Worm (Caenorhabditis elegans): ENCODE data around the gene F09C12.8.
"Not testable (repeated sequence)": the region's sequence is repeated elsewhere in the genome, so short reads cannot be mapped to it uniquely, and the experiment has no call there.

Gene F09C12.8

ce11 chrII:5101701-5102100, 10.5 kb upstream of the F09C12.8 start, which contains the start of the genes idpb-3 and idpb-1:
Gene idpb-3 (minus strand): TSS chrII:5101801.
Gene idpb-1 (plus strand): TSS chrII:5101984.
- TF ChIP-seq aly-1 (tag; optimal IDR thresholded peaks at IDR 0.05), result no peak
- no peak for TF ChIP-seq hmbx-1 (tag; optimal IDR thresholded peaks at IDR 0.05)
- no peak for TF ChIP-seq ceh-36 (tag; optimal IDR thresholded peaks at IDR 0.05)
- no peak for TF ChIP-seq tbx-11 (GFP tag; IDR thresholded peaks at IDR 0.05)
- no peak for TF ChIP-seq ceh-13 (GFP tag; optimal IDR thresholded peaks at IDR 0.05)
- TF ChIP-seq scrt-1 (GFP tag; IDR thresholded peaks at IDR 0.05), result no peak
- no peak for TF ChIP-seq hmg-4 (GFP tag; optimal IDR thresholded peaks at IDR 0.05)
- TF ChIP-seq ets-7 (tag; optimal IDR thresholded peaks at IDR 0.05), result no peak
- no peak for TF ChIP-seq flt-1 (GFP tag; IDR thresholded peaks at IDR 0.05)
- TF ChIP-seq ama-1 (optimal IDR thresholded peaks at IDR 0.05), result no peak
- TF ChIP-seq pes-1 (GFP tag; IDR thresholded peaks at IDR 0.05), result no peak
- TF ChIP-seq tbx-37 (GFP tag; conservative IDR thresholded peaks at IDR 0.05), result no peak
- TF ChIP-seq tra-4 (tag; optimal IDR thresholded peaks at IDR 0.05), result no peak
- TF ChIP-seq B0310.2 (tag; optimal IDR thresholded peaks at IDR 0.05), result no peak
- no peak for TF ChIP-seq sea-1 (GFP tag; conservative IDR thresholded peaks at IDR 0.05)
- no peak for TF ChIP-seq F13C5.2 (tag; optimal IDR thresholded peaks at IDR 0.05)
- no peak for TF ChIP-seq hnd-1 (tag; optimal IDR thresholded peaks at IDR 0.05)

ce11 chrII:5103189-5103588, 9.0 kb upstream of the F09C12.8 start:
- TF ChIP-seq scrt-1 (GFP tag; IDR thresholded peaks at IDR 0.05), result no peak
- no peak for TF ChIP-seq ceh-36 (tag; optimal IDR thresholded peaks at IDR 0.05)
- TF ChIP-seq tbx-37 (GFP tag; conservative IDR thresholded peaks at IDR 0.05), result no peak
- no peak for TF ChIP-seq aly-1 (tag; optimal IDR thresholded peaks at IDR 0.05)
- no peak for TF ChIP-seq ama-1 (optimal IDR thresholded peaks at IDR 0.05)
- no peak for TF ChIP-seq hnd-1 (tag; optimal IDR thresholded peaks at IDR 0.05)
- TF ChIP-seq pes-1 (GFP tag; IDR thresholded peaks at IDR 0.05), result no peak
- no peak for TF ChIP-seq tbx-11 (GFP tag; IDR thresholded peaks at IDR 0.05)
- no peak for TF ChIP-seq hmg-4 (GFP tag; optimal IDR thresholded peaks at IDR 0.05)
- no peak for TF ChIP-seq ets-7 (tag; optimal IDR thresholded peaks at IDR 0.05)

DNA sequence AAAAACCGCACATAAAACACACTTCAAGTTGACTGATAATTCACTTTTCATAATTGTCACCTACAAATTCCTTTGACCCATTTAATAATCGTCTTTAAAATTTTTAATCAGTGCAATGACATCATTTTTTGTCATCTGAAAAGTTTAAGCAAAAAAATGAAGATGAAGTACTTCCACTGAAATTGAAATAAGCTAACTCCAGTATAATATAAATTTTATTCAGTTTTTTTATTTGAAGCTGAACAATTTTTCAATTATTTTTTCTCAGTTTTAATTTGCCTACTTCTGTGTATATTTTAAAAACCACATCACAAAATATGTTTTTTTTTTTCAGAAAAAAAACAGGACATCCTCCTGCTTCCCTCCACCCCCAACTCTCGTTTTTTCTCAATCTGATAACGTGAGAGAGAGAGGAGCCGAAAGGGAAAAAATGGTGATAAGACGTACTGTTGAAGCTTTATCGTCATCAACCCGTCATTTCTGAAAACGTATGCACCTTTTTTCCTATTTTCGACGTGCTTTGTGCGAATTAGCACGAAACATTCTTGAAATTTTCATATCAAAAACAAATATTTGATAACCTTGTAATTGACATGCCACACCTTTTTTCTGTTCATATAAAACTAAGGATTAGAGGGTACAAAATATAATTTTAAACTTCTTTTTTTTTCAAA, 8.3 kb upstream of the F09C12.8 start, which contains the start of the genes C04G6.11 and mpk-2:
C04G6.11 (minus strand) TSS at position 51 of the 674 bp plus-strand sequence.
mpk-2 (plus strand) TSS at position 335 of the 674 bp plus-strand sequence.
- no peak for TF ChIP-seq hnd-1 (tag; optimal IDR thresholded peaks at IDR 0.05)
- TF ChIP-seq tra-4 (tag; optimal IDR thresholded peaks at IDR 0.05), result no peak
- TF ChIP-seq aly-1 (tag; optimal IDR thresholded peaks at IDR 0.05), result no peak
- no peak for TF ChIP-seq ama-1 (optimal IDR thresholded peaks at IDR 0.05)
- no peak for TF ChIP-seq flt-1 (GFP tag; IDR thresholded peaks at IDR 0.05)
- no peak for TF ChIP-seq tbx-11 (GFP tag; IDR thresholded peaks at IDR 0.05)
- TF ChIP-seq sea-1 (GFP tag; conservative IDR thresholded peaks at IDR 0.05), result no peak
- TF ChIP-seq F13C5.2 (tag; optimal IDR thresholded peaks at IDR 0.05), result no peak
- no peak for TF ChIP-seq ets-7 (tag; optimal IDR thresholded peaks at IDR 0.05)
- TF ChIP-seq ceh-13 (GFP tag; optimal IDR thresholded peaks at IDR 0.05), result no peak
- TF ChIP-seq scrt-1 (GFP tag; IDR thresholded peaks at IDR 0.05), result no peak
- no peak for TF ChIP-seq hmg-4 (GFP tag; optimal IDR thresholded peaks at IDR 0.05)
- no peak for TF ChIP-seq hmbx-1 (tag; optimal IDR thresholded peaks at IDR 0.05)
- no peak for TF ChIP-seq B0310.2 (tag; optimal IDR thresholded peaks at IDR 0.05)
- TF ChIP-seq ceh-36 (tag; optimal IDR thresholded peaks at IDR 0.05), result no peak
- no peak for TF ChIP-seq tbx-37 (GFP tag; conservative IDR thresholded peaks at IDR 0.05)
- TF ChIP-seq pes-1 (GFP tag; IDR thresholded peaks at IDR 0.05), result no peak

ce11 chrII:5105020-5105419, 7.2 kb upstream of the F09C12.8 start:
- TF ChIP-seq hmbx-1 (tag; optimal IDR thresholded peaks at IDR 0.05) (peak; percentile 89), flt-1 (GFP tag; IDR thresholded peaks at IDR 0.05) (no peak; the same call in none of the 2 replicates), hmg-4 (GFP tag; optimal IDR thresholded peaks at IDR 0.05) (peak; percentile 99), pes-1 (GFP tag; IDR thresholded peaks at IDR 0.05) (peak; percentile 98), B0310.2 (tag; optimal IDR thresholded peaks at IDR 0.05) (peak; percentile 98), sea-1 (GFP tag; conservative IDR thresholded peaks at IDR 0.05) (peak; percentile 97), ama-1 (optimal IDR thresholded peaks at IDR 0.05) (no peak), scrt-1 (GFP tag; IDR thresholded peaks at IDR 0.05) (peak; percentile 99), aly-1 (tag; optimal IDR thresholded peaks at IDR 0.05) (peak; percentile 99), tbx-11 (GFP tag; IDR thresholded peaks at IDR 0.05) (peak; percentile 98), tra-4 (tag; optimal IDR thresholded peaks at IDR 0.05) (peak; percentile 82), ceh-36 (tag; optimal IDR thresholded peaks at IDR 0.05) (peak; percentile 97), ets-7 (tag; optimal IDR thresholded peaks at IDR 0.05) (peak; percentile 95), ceh-13 (GFP tag; optimal IDR thresholded peaks at IDR 0.05) (peak; percentile 98), hnd-1 (tag; optimal IDR thresholded peaks at IDR 0.05) (peak; percentile 92), F13C5.2 (tag; optimal IDR thresholded peaks at IDR 0.05) (peak; percentile 97), tbx-37 (GFP tag; conservative IDR thresholded peaks at IDR 0.05) (peak; percentile 96)

ce11 chrII:5109693-5110092, 2.5 kb upstream of the F09C12.8 start, which contains the start of gene F09C12.2:
Gene F09C12.2 (plus strand): TSS chrII:5110012.
- no peak for TF ChIP-seq hnd-1 (tag; optimal IDR thresholded peaks at IDR 0.05)
- TF ChIP-seq pes-1 (GFP tag; IDR thresholded peaks at IDR 0.05), result no peak
- no peak for TF ChIP-seq ceh-36 (tag; optimal IDR thresholded peaks at IDR 0.05)
- no peak for TF ChIP-seq scrt-1 (GFP tag; IDR thresholded peaks at IDR 0.05)
- TF ChIP-seq ceh-13 (GFP tag; optimal IDR thresholded peaks at IDR 0.05), result no peak
- TF ChIP-seq tbx-11 (GFP tag; IDR thresholded peaks at IDR 0.05), result no peak
- TF ChIP-seq ama-1 (optimal IDR thresholded peaks at IDR 0.05), result no peak
- TF ChIP-seq hmg-4 (GFP tag; optimal IDR thresholded peaks at IDR 0.05), result no peak
- TF ChIP-seq sea-1 (GFP tag; conservative IDR thresholded peaks at IDR 0.05), result no peak
- TF ChIP-seq ets-7 (tag; optimal IDR thresholded peaks at IDR 0.05), result no peak
- TF ChIP-seq tbx-37 (GFP tag; conservative IDR thresholded peaks at IDR 0.05), result no peak
- no peak for TF ChIP-seq aly-1 (tag; optimal IDR thresholded peaks at IDR 0.05)
- TF ChIP-seq tra-4 (tag; optimal IDR thresholded peaks at IDR 0.05), result no peak
- no peak for TF ChIP-seq flt-1 (GFP tag; IDR thresholded peaks at IDR 0.05)
- TF ChIP-seq hmbx-1 (tag; optimal IDR thresholded peaks at IDR 0.05), result no peak
- TF ChIP-seq B0310.2 (tag; optimal IDR thresholded peaks at IDR 0.05), result no peak
- no peak for TF ChIP-seq F13C5.2 (tag; optimal IDR thresholded peaks at IDR 0.05)

DNA sequence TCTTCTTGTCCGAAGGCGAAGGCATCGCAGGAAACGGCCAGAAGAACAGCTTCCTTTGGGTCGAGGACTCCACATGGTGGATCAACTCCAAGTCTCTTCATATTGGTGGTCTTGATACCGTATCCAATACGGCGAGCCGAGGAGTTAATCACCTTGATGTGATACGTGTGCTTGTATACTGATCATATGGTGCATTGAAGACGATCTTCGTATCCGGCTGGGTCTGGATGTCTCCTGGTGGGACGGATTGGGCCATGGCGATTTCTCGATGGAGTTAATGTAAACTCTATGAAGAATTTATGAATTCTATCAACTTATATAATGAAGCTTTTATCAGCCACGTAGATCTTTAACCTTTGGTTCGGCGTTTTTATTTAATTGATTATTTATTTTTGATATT, 3.1 kb downstream of the F09C12.8 start, which contains the start of gene msp-74:
msp-74 (minus strand) TSS at position 101 of the 400 bp plus-strand sequence.
- TF ChIP-seq pes-1 (GFP tag; IDR thresholded peaks at IDR 0.05); F13C5.2 (tag; optimal IDR thresholded peaks at IDR 0.05); ceh-36 (tag; optimal IDR thresholded peaks at IDR 0.05): not testable (repeated sequence)

Measured in whole organism, early embryonic.